Worm (Caenorhabditis elegans) whole organism, L3 larva: Measurements from ENCODE around the gene afmd-1.

Source experiments
- ama-1 ChIP-seq: fragments of 150-350 bp; optimal IDR thresholded peaks from 2 replicates; lab custom pipeline; 2018
- ceh-82 ChIP-seq: fragments of 150-350 bp; optimal IDR thresholded peaks from 2 replicates; lab custom pipeline; 2014; ENCODE audit warnings: missing biosample characterization, missing genetic modification characterization
- egl-5 ChIP-seq: fragments of 150-350 bp; optimal IDR thresholded peaks from 2 replicates; lab custom pipeline; 2017; ENCODE audit warnings: missing biosample characterization, missing genetic modification reagents, missing genetic modification characterization, inconsistent platforms
- eor-1 ChIP-seq, 2 experiments: fragments of 150-350 bp; optimal IDR thresholded peaks; 2 replicates each; lab custom pipeline; 2014 to 2018; ENCODE audit warnings: missing biosample characterization in 2 of 2, missing genetic modification characterization in 2 of 2
- fkh-10 ChIP-seq: sonication (generic microtip); optimal IDR thresholded peaks from 2 replicates; lab custom pipeline; 2017; ENCODE audit warnings: missing biosample characterization, missing genetic modification reagents, missing genetic modification characterization
- lin-15B ChIP-seq: fragments of 150-350 bp; optimal IDR thresholded peaks from 2 replicates; lab custom pipeline; 2014; ENCODE audit warnings: missing biosample characterization, missing genetic modification characterization
- mml-1 ChIP-seq: fragments of 150-350 bp; sonication (generic microtip); optimal IDR thresholded peaks from 3 replicates; lab custom pipeline; 2014; ENCODE audit warnings: missing biosample characterization, missing genetic modification characterization
- nhr-237 ChIP-seq: fragments of 150-350 bp; optimal IDR thresholded peaks from 2 replicates; lab custom pipeline; 2014; ENCODE audit warnings: missing biosample characterization, missing genetic modification characterization
- nhr-76 ChIP-seq: fragments of 150-350 bp; sonication (generic microtip); optimal IDR thresholded peaks from 5 replicates; lab custom pipeline; 2014; ENCODE audit warnings: missing biosample characterization, missing genetic modification characterization
- snpc-4 ChIP-seq: fragments of 150-350 bp; optimal IDR thresholded peaks from 2 replicates; lab custom pipeline; 2014; ENCODE audit warnings: missing biosample characterization, missing genetic modification characterization
- unc-39 ChIP-seq: sonication (generic microtip); optimal IDR thresholded peaks from 4 replicates; lab custom pipeline; 2017; ENCODE audit warnings: missing biosample characterization, missing genetic modification characterization
- zag-1 ChIP-seq: fragments of 150-350 bp; optimal IDR thresholded peaks from 2 replicates; lab custom pipeline; 2014; ENCODE audit warnings: missing biosample characterization, missing genetic modification characterization

DNA sequence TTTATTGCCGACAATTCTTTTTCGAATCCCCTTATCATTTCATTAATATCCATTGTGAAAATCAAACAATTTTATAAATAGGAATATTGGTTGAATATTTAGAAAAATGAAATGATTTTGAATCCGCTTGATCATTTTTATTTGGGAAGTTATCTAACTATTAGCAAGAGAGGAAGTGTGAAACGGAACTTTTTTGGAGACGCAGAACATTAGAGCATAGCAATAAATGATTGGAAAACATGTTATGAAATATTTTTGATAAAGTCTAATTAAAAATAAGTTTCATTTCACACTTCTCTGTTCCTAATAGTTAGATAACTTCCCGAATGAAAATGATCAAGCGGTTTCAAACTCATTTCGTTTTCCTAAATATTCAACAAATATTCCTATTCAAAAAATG, 43.4 kb downstream of the afmd-1 start, which contains the start of gene F42C5.3:
- no peak for TF ChIP-seq ceh-82 (tag; lab: Kevin White, UChicago)
- no peak for TF ChIP-seq egl-5
- no peak for TF ChIP-seq fkh-10 (GFP tag; lab: Kevin White, UChicago)
- no peak for TF ChIP-seq unc-39
- TF ChIP-seq ama-1 (lab: Kevin White, UChicago) = no peak
- TF ChIP-seq snpc-4 (tag; lab: Kevin White, UChicago) = no peak
- TF ChIP-seq nhr-237 (tag; lab: Kevin White, UChicago) = no peak
- no peak for TF ChIP-seq mml-1 (tag; lab: Kevin White, UChicago)
- TF ChIP-seq lin-15B (tag; lab: Kevin White, UChicago) = no peak
- no peak for TF ChIP-seq zag-1 (tag; lab: Kevin White, UChicago)
- TF ChIP-seq eor-1 (tag; optimal IDR thresholded peaks at IDR 0.05; lab: Kevin White, UChicago) = no peak
- no peak for TF ChIP-seq nhr-76 (tag; lab: Kevin White, UChicago)
